Worm (Caenorhabditis elegans): ENCODE results near the gene unc-17.

The unc-17 gene

ce11 chrIV:3648634-3649240, 24.2 kb upstream of the unc-17 start, which contains the start of gene CC8.2:
Gene CC8.2 (minus strand): TSS chrIV:3648684.
- TF ChIP-seq lin-15B (tag; optimal IDR thresholded peaks at IDR 0.05) (no peak), fos-1 (tag; optimal IDR thresholded peaks at IDR 0.05) (no peak), nhr-12 (tag; optimal IDR thresholded peaks at IDR 0.05) (no peak), snpc-4 (tag; optimal IDR thresholded peaks at IDR 0.05) (no peak), sup-37 (GFP tag; optimal IDR thresholded peaks at IDR 0.05) (peak; percentile 6), ceh-82 (tag; optimal IDR thresholded peaks at IDR 0.05) (no peak), C16A3.4 (tag; optimal IDR thresholded peaks at IDR 0.05) (peak; percentile 17), swsn-7 (tag; optimal IDR thresholded peaks at IDR 0.05) (no peak), dsc-1 (tag; optimal IDR thresholded peaks at IDR 0.05) (no peak), elt-3 (tag; optimal IDR thresholded peaks at IDR 0.05) (peak in 4 of 6 experiments; percentile 5 to 84 (median 61)), ztf-11 (tag; optimal IDR thresholded peaks at IDR 0.05) (no peak), nhr-85 (tag) (peak; percentile 90), nhr-19 (GFP tag; conservative IDR thresholded peaks at IDR 0.05) (peak; percentile 45), nhr-76 (tag; optimal IDR thresholded peaks at IDR 0.05) (no peak), isw-1 (GFP tag; IDR thresholded peaks at IDR 0.05) (no peak), mab-9 (GFP tag; IDR thresholded peaks at IDR 0.05) (no peak), sptf-1 (tag; optimal IDR thresholded peaks at IDR 0.05) (no peak), blmp-1 (tag; optimal IDR thresholded peaks at IDR 0.05) (peak; percentile 55), ztf-4 (tag; optimal IDR thresholded peaks at IDR 0.05) (no peak), dpl-1 (GFP tag; optimal IDR thresholded peaks at IDR 0.05) (peak; percentile 9 to 50 (median 27)), pax-3 (tag; optimal IDR thresholded peaks at IDR 0.05) (no peak), tlp-1 (tag; optimal IDR thresholded peaks at IDR 0.05) (no peak), hlh-17 (GFP tag; optimal IDR thresholded peaks at IDR 0.05; ENCODE audit: borderline replicate concordance) (no peak), zip-4 (GFP tag; optimal IDR thresholded peaks at IDR 0.05) (no peak), unc-98 (GFP tag; IDR thresholded peaks at IDR 0.05) (no peak), nhr-90 (tag; optimal IDR thresholded peaks at IDR 0.05; ENCODE audit: poor library complexity) (peak; percentile 74), nhr-84 (tag; optimal IDR thresholded peaks at IDR 0.05) (no peak), jun-1 (tag; optimal IDR thresholded peaks at IDR 0.05) (no peak), vab-15 (tag; optimal IDR thresholded peaks at IDR 0.05) (no peak), ceh-88 (GFP tag; IDR thresholded peaks at IDR 0.05) (no peak), lsy-2 (tag; optimal IDR thresholded peaks at IDR 0.05) (peak; percentile 17 to 50), hlh-4 (tag; optimal IDR thresholded peaks at IDR 0.05) (no peak), ets-5 (GFP tag; IDR thresholded peaks at IDR 0.05) (no peak), C04F5.9 (tag; optimal IDR thresholded peaks at IDR 0.05) (no peak), lir-3 (tag; optimal IDR thresholded peaks at IDR 0.05; ENCODE audit: poor library complexity) (no peak), ceh-63 (GFP tag; optimal IDR thresholded peaks at IDR 0.05) (no peak), xbp-1 (tag; optimal IDR thresholded peaks at IDR 0.05) (no peak), pqm-1 (tag; optimal IDR thresholded peaks at IDR 0.05) (no peak), mdl-1 (tag; optimal IDR thresholded peaks at IDR 0.05) (peak in 1 of 2 experiments; percentile 70), unc-30 (tag; optimal IDR thresholded peaks at IDR 0.05) (no peak), sox-4 (tag; optimal IDR thresholded peaks at IDR 0.05) (no peak), nhr-77 (tag; optimal IDR thresholded peaks at IDR 0.05) (no peak), snu-23 (GFP tag; optimal IDR thresholded peaks at IDR 0.05) (peak; percentile 63), nhr-11 (tag; optimal IDR thresholded peaks at IDR 0.05) (no peak), lin-13 (GFP tag; optimal IDR thresholded peaks at IDR 0.05) (no peak), nhr-20 (tag; optimal IDR thresholded peaks at IDR 0.05) (peak; percentile 59), fkh-8 (tag; optimal IDR thresholded peaks at IDR 0.05) (no peak), zag-1 (tag; optimal IDR thresholded peaks at IDR 0.05) (no peak), rnt-1 (tag; optimal IDR thresholded peaks at IDR 0.05) (no peak), elt-2 (tag; optimal IDR thresholded peaks at IDR 0.05) (no peak), nhr-71 (tag; optimal IDR thresholded peaks at IDR 0.05) (peak; percentile 73), pag-3 (tag; optimal IDR thresholded peaks at IDR 0.05; ENCODE audit: borderline replicate concordance, insufficient read depth) (no peak)
